Fruit fly (Drosophila melanogaster): Measurements from ENCODE around the gene CG34300.

DNA sequence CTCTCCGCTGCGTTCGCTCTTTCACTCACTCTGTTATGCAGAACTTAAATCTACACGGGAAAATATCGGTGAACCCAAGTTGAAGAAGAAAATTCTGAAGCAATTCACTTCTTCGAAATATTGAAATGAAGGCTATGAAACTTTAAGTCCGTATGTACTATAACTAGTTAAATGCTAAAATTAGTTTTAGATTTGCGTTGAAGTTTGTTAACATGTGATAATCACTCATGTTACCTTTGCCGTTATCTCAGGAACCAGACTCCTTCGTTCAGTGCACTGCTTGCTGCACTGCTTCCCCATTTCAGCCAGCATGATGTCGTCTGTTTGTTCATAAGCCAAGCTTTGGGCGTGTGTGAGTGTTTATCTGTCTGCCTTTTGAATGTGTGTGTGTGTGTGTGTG is 21.9 kb downstream of the CG34300 start:
- TF ChIP-seq CG5204 (GFP tag; optimal IDR thresholded peaks at IDR 0.05) (no peak), Hr96 (GFP tag; optimal IDR thresholded peaks at IDR 0.05) (no peak), CG1620 (GFP tag; optimal IDR thresholded peaks at IDR 0.05) (no peak), pad (GFP tag; optimal IDR thresholded peaks at IDR 0.05) (no peak), kay (GFP tag; ENCODE audit: borderline replicate concordance) (no peak), bab1 (GFP tag; optimal IDR thresholded peaks at IDR 0.05) (no peak), CG33017 (tag; optimal IDR thresholded peaks at IDR 0.05) (no peak), tj (GFP tag; optimal IDR thresholded peaks at IDR 0.05) (no peak)
